Fruit fly (Drosophila melanogaster): Measurements from ENCODE around the gene CG11262.

CG11262 gene

DNA sequence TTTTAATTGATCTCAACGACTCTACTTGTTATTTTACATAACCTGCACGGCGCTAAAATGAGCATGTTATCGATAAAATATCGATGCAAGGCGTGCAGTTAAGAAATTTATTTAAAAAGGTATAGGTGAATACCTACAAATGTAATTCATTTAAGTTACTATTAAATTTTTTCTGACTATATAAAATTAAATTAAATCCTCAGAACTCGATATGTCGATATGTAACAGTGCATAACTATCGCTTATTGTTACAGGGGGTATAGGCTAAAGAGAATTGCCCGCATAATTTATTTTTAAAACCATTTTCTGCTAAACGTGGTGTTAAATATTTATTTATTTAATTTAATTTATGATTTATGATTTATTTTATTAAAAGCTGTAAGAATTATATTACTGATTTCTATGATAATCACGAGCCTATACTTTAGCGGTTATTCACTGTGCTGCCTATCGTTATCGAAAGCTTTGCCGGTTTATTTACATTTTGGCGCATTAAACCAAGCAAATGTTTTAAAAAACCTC, 22.9 kb downstream of the CG11262 start, which contains the start of the genes mRpL20 and Icmt (continued):
- TF ChIP-seq CG7839 (tag; optimal IDR thresholded peaks at IDR 0.05) = peak; percentile 97
- TF ChIP-seq trh (GFP tag; optimal IDR thresholded peaks at IDR 0.05) = peak; percentile 60
- TF ChIP-seq BEAF-32 (GFP tag; optimal IDR thresholded peaks at IDR 0.05) = peak; percentile 68
- TF ChIP-seq gcm2 (GFP tag; optimal IDR thresholded peaks at IDR 0.05) = peak; percentile 62
- peak; percentile 98 for TF ChIP-seq tgo (GFP tag; IDR thresholded peaks at IDR 0.05)
- peak; percentile 33 for TF ChIP-seq Sry-δ (GFP tag; optimal IDR thresholded peaks at IDR 0.05)
- TF ChIP-seq CG9876 (GFP tag; optimal IDR thresholded peaks at IDR 0.05) = no peak
- TF ChIP-seq CG15269 (tag; optimal IDR thresholded peaks at IDR 0.05) = peak; percentile 97
- TF ChIP-seq CG16779 (GFP tag; IDR thresholded peaks at IDR 0.05) = peak; percentile 89
- peak; percentile 90 for TF ChIP-seq Ravus (GFP tag; IDR thresholded peaks at IDR 0.05)
- peak; percentile 96 for TF ChIP-seq gsb-n (tag; optimal IDR thresholded peaks at IDR 0.05)
- TF ChIP-seq CG4730 (GFP tag; IDR thresholded peaks at IDR 0.05) = peak; percentile 96
- peak; percentile 74 to 97 for TF ChIP-seq bsh (GFP tag; optimal IDR thresholded peaks at IDR 0.05)
- TF ChIP-seq CG8478 (optimal IDR thresholded peaks at IDR 0.05) = no peak
- peak; percentile 86 for TF ChIP-seq CG18599 (GFP tag; optimal IDR thresholded peaks at IDR 0.05)
- peak; percentile 80 for TF ChIP-seq CG13123 (GFP tag; optimal IDR thresholded peaks at IDR 0.05)
- TF ChIP-seq Ets97D (GFP tag; optimal IDR thresholded peaks at IDR 0.05) = peak; percentile 55
- TF ChIP-seq grau (tag; optimal IDR thresholded peaks at IDR 0.05) = peak; percentile 100
- TF ChIP-seq dan (GFP tag; IDR thresholded peaks at IDR 0.05) = peak; percentile 80
- peak; percentile 93 for TF ChIP-seq klu (GFP tag; IDR thresholded peaks at IDR 0.05)
- TF ChIP-seq da (GFP tag; optimal IDR thresholded peaks at IDR 0.05) = no peak
- peak; percentile 84 for TF ChIP-seq dmrt11E (tag; optimal IDR thresholded peaks at IDR 0.05)
- TF ChIP-seq btn (GFP tag; optimal IDR thresholded peaks at IDR 0.05) = no peak
- peak; percentile 55 for TF ChIP-seq CG5180 (GFP tag; optimal IDR thresholded peaks at IDR 0.05)
- TF ChIP-seq CG15073 (GFP tag; optimal IDR thresholded peaks at IDR 0.05) = peak; percentile 52
- TF ChIP-seq Oaz (GFP tag; IDR thresholded peaks at IDR 0.05) = peak; percentile 93
- peak; percentile 55 for TF ChIP-seq CG3838 (GFP tag; optimal IDR thresholded peaks at IDR 0.05)
- TF ChIP-seq HmgZ (tag; optimal IDR thresholded peaks at IDR 0.05) = peak; percentile 94
- TF ChIP-seq cad (GFP tag; optimal IDR thresholded peaks at IDR 0.05) = no peak
- TF ChIP-seq ac (GFP tag; optimal IDR thresholded peaks at IDR 0.05) = peak; percentile 23
- peak; percentile 97 for TF ChIP-seq Xrp1 (GFP tag; IDR thresholded peaks at IDR 0.05)
- TF ChIP-seq ro (GFP tag; IDR thresholded peaks at IDR 0.05) = peak; percentile 94
- TF ChIP-seq Ssrp (tag; optimal IDR thresholded peaks at IDR 0.05) = peak; percentile 96
- TF ChIP-seq CG13424 (tag; optimal IDR thresholded peaks at IDR 0.05) = peak; percentile 95
- peak; percentile 86 for TF ChIP-seq ap (GFP tag; IDR thresholded peaks at IDR 0.05)
- peak; percentile 68 for TF ChIP-seq CG4707 (GFP tag; optimal IDR thresholded peaks at IDR 0.05)
- TF ChIP-seq Lhr (GFP tag; optimal IDR thresholded peaks at IDR 0.05) = peak; percentile 60
- TF ChIP-seq kay (GFP tag; optimal IDR thresholded peaks at IDR 0.05) = peak; percentile 75
- peak; percentile 97 for TF ChIP-seq CG34422 (GFP tag; IDR thresholded peaks at IDR 0.05)
- TF ChIP-seq Hmr (GFP tag; optimal IDR thresholded peaks at IDR 0.05) = peak; percentile 95
- TF ChIP-seq CG43689 (GFP tag; IDR thresholded peaks at IDR 0.05) = peak; percentile 95
- TF ChIP-seq mld (GFP tag; IDR thresholded peaks at IDR 0.05; ENCODE audit: partially characterized antibody) = no peak
- peak; percentile 77 for TF ChIP-seq CG6791 (GFP tag; IDR thresholded peaks at IDR 0.05; ENCODE audit: partially characterized antibody)
- TF ChIP-seq sr (GFP tag; IDR thresholded peaks at IDR 0.05) = peak; percentile 76; the same call in 2 of the 3 replicates
- TF ChIP-seq ttk (GFP tag; IDR thresholded peaks at IDR 0.05) = peak; percentile 98
- TF ChIP-seq Vsx1 (GFP tag; optimal IDR thresholded peaks at IDR 0.05) = peak; percentile 77
- peak; percentile 92 for TF ChIP-seq ssp (GFP tag; IDR thresholded peaks at IDR 0.05)
- TF ChIP-seq CG1792 (GFP tag; optimal IDR thresholded peaks at IDR 0.05) = no peak
- peak; percentile 88 for TF ChIP-seq CG2120 (GFP tag; optimal IDR thresholded peaks at IDR 0.05)

All from whole organism, embryonic.